Worm (Caenorhabditis elegans): ENCODE measurements around the gene zip-10.

DNA sequence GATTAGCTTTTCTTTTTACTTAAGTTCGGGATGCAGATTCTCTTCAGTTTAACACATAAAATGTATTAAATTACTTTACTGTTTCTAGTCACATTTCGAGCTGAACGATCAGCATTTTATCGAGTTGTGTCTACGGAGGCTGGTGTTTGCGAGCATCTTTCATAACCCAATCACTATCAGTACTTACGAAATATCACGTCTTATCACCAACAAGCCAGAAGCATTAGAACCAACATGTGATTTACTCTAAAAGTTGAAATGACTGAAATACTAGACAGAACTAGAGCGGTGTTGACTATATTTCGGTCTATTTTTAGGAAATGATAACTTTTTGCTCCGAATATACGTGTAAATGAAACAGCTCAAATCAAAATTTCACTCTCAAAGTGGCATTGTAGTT is 2.1 kb downstream of the zip-10 start:
- no peak for TF ChIP-seq mml-1 (tag; optimal IDR thresholded peaks at IDR 0.05)
- no peak for TF ChIP-seq lin-39 (tag; optimal IDR thresholded peaks at IDR 0.05)
- no peak for TF ChIP-seq snpc-4 (tag; optimal IDR thresholded peaks at IDR 0.05)
- no peak for TF ChIP-seq elt-3 (tag; optimal IDR thresholded peaks at IDR 0.05)
- no peak for TF ChIP-seq unc-39 (tag; optimal IDR thresholded peaks at IDR 0.05)
- no peak for TF ChIP-seq nhr-237 (tag; optimal IDR thresholded peaks at IDR 0.05)
- peak; percentile 43 for TF ChIP-seq pha-4 (tag; optimal IDR thresholded peaks at IDR 0.05)
- no peak for TF ChIP-seq ama-1 (optimal IDR thresholded peaks at IDR 0.05)
- TF ChIP-seq nhr-25 (tag; optimal IDR thresholded peaks at IDR 0.05) = no peak
- no peak for TF ChIP-seq nhr-76 (tag; optimal IDR thresholded peaks at IDR 0.05)
- no peak for TF ChIP-seq mdl-1 (tag; optimal IDR thresholded peaks at IDR 0.05)
- TF ChIP-seq elt-1 (tag; optimal IDR thresholded peaks at IDR 0.05) = no peak
- TF ChIP-seq ceh-16 (tag; optimal IDR thresholded peaks at IDR 0.05) = no peak
